Fruit fly (Drosophila melanogaster) whole organism, embryonic: Measurements from ENCODE around the gene CG31468.

Experiments
- Awh ChIP-seq: fragments of 200-800 bp; sonication (Bioruptor generic); IDR thresholded peaks from 2 replicates; pipeline ENCODE4, ENCODE4 v1.3.6; 2022; ENCODE audit warnings: missing biosample characterization, missing genetic modification characterization
- B-H1 ChIP-seq: fragments of 200-800 bp; sonication (Bioruptor generic); IDR thresholded peaks from 3 replicates; pipeline ENCODE4 v1.3.6; 2022; ENCODE audit warnings: missing biosample characterization, missing genetic modification characterization
- Blimp-1 ChIP-seq: fragments of 200-800 bp; sonication (Bioruptor generic); optimal IDR thresholded peaks from 3 replicates; lab custom pipeline; 2018; ENCODE audit warnings: missing biosample characterization, missing genetic modification characterization, mild to moderate bottlenecking, moderate library complexity, missing genetic modification reagents
- Bteb2 ChIP-seq: fragments of 200-800 bp; sonication (Bioruptor generic); optimal IDR thresholded peaks from 2 replicates; lab custom pipeline; 2016; ENCODE audit warnings: missing biosample characterization, missing genetic modification characterization
- CG10147 ChIP-seq: fragments of 200-800 bp; sonication (Bioruptor generic); optimal IDR thresholded peaks from 2 replicates; lab custom pipeline; 2019; ENCODE audit warnings: missing biosample characterization, mild to moderate bottlenecking, missing genetic modification characterization, moderate library complexity
- CG11696 ChIP-seq: fragments of 200-800 bp; sonication (Bioruptor generic); IDR thresholded peaks from 2 replicates; pipeline ENCODE4 v1.3.6; 2022; ENCODE audit warnings: missing biosample characterization, missing genetic modification characterization
- CG12942 ChIP-seq: fragments of 200-800 bp; sonication (Bioruptor generic); optimal IDR thresholded peaks from 3 replicates; lab custom pipeline; 2016; ENCODE audit warnings: missing biosample characterization, missing genetic modification characterization
- CG13775 ChIP-seq: fragments of 200-800 bp; sonication (Bioruptor generic); optimal IDR thresholded peaks from 3 replicates; lab custom pipeline; 2017; ENCODE audit warnings: missing biosample characterization, mild to moderate bottlenecking, missing genetic modification characterization
- CG14667 ChIP-seq: fragments of 200-800 bp; sonication (Bioruptor generic); IDR thresholded peaks from 2 replicates; pipeline ENCODE4 v1.3.6; 2022; ENCODE audit warnings: missing biosample characterization, missing genetic modification characterization
- CG14860 ChIP-seq: fragments of 200-800 bp; sonication (Bioruptor generic); IDR thresholded peaks from 3 replicates; pipeline ENCODE4 v1.3.6; 2022; ENCODE audit warnings: missing biosample characterization, missing genetic modification characterization; ENCODE audit not compliant: partially characterized antibody
- CG1603 ChIP-seq: fragments of 200-800 bp; sonication (Bioruptor generic); optimal IDR thresholded peaks from 2 replicates; lab custom pipeline; 2019; ENCODE audit warnings: missing biosample characterization, mild to moderate bottlenecking, missing genetic modification characterization, moderate library complexity
- CG16779 ChIP-seq: fragments of 200-800 bp; sonication (Bioruptor generic); IDR thresholded peaks from 2 replicates; pipeline ENCODE4 v1.3.6; 2022; ENCODE audit warnings: missing biosample characterization, missing genetic modification characterization
- CG17328 ChIP-seq: fragments of 200-800 bp; sonication (Bioruptor generic); IDR thresholded peaks from 2 replicates; pipeline ENCODE4 v1.3.6; 2022; ENCODE audit warnings: missing biosample characterization, missing genetic modification characterization
- CG17829 ChIP-seq: fragments of 200-800 bp; optimal IDR thresholded peaks from 2 replicates; lab custom pipeline; 2019; ENCODE audit warnings: missing biosample characterization, mild to moderate bottlenecking, missing genetic modification characterization, moderate library complexity
- CG17912 ChIP-seq: fragments of 200-800 bp; sonication (Bioruptor generic); optimal IDR thresholded peaks from 2 replicates; lab custom pipeline; 2018; ENCODE audit warnings: missing biosample characterization, mild to moderate bottlenecking, missing genetic modification characterization
- CG18262 ChIP-seq: fragments of 200-800 bp; optimal IDR thresholded peaks from 3 replicates; lab custom pipeline; 2019; ENCODE audit warnings: missing biosample characterization, mild to moderate bottlenecking, missing genetic modification characterization, moderate library complexity
- CG18599 ChIP-seq: fragments of 200-800 bp; sonication (Bioruptor generic); optimal IDR thresholded peaks from 3 replicates; lab custom pipeline; 2017; ENCODE audit warnings: missing biosample characterization, missing genetic modification characterization, mild to moderate bottlenecking, moderate library complexity, missing genetic modification reagents
- CG2199 ChIP-seq: fragments of 200-800 bp; sonication (Bioruptor generic); IDR thresholded peaks from 3 replicates; pipeline ENCODE4 v1.3.6; 2022; ENCODE audit warnings: missing biosample characterization, missing genetic modification characterization
- CG31365 ChIP-seq: fragments of 200-800 bp; sonication (Bioruptor generic); optimal IDR thresholded peaks from 2 replicates; lab custom pipeline; 2018; ENCODE audit warnings: missing biosample characterization, mild to moderate bottlenecking, missing genetic modification characterization
- CG31388 ChIP-seq: fragments of 200-800 bp; sonication (Bioruptor generic); optimal IDR thresholded peaks from 2 replicates; lab custom pipeline; 2016; ENCODE audit warnings: missing biosample characterization, missing genetic modification characterization
- CG32532 ChIP-seq: fragments of 200-800 bp; sonication (Bioruptor generic); IDR thresholded peaks from 2 replicates; pipeline ENCODE4 v1.3.6; 2022; ENCODE audit warnings: missing biosample characterization, missing genetic modification characterization
- CG34224 ChIP-seq: fragments of 200-800 bp; sonication (Bioruptor generic); IDR thresholded peaks from 3 replicates; pipeline ENCODE4 v1.3.6; 2022; ENCODE audit warnings: missing biosample characterization, missing genetic modification characterization; ENCODE audit not compliant: partially characterized antibody
- CG43689 ChIP-seq: fragments of 200-800 bp; sonication (Bioruptor generic); IDR thresholded peaks from 2 replicates; pipeline ENCODE4 v1.3.6; 2022; ENCODE audit warnings: missing biosample characterization, missing genetic modification characterization
- CG6175 ChIP-seq: fragments of 200-800 bp; sonication (Bioruptor generic); IDR thresholded peaks from 3 replicates; pipeline ENCODE4 v1.3.6; 2022; ENCODE audit warnings: missing biosample characterization, missing genetic modification characterization
- CG6272 ChIP-seq: fragments of 200-800 bp; sonication (Bioruptor generic); IDR thresholded peaks from 2 replicates; pipeline ENCODE4 v1.3.6; 2022; ENCODE audit warnings: missing biosample characterization, missing genetic modification characterization
- CG7556 ChIP-seq: fragments of 200-800 bp; sonication (Bioruptor generic); optimal IDR thresholded peaks from 2 replicates; lab custom pipeline; 2017; ENCODE audit warnings: missing biosample characterization, mild to moderate bottlenecking, missing genetic modification characterization
- CTCF ChIP-seq: fragments of 200-800 bp; sonication (Bioruptor generic); optimal IDR thresholded peaks from 2 replicates; lab custom pipeline; 2017; ENCODE audit warnings: missing biosample characterization, mild to moderate bottlenecking, missing genetic modification characterization, moderate library complexity
- Deaf1 ChIP-seq: fragments of 200-800 bp; optimal IDR thresholded peaks from 3 replicates; lab custom pipeline; 2019; ENCODE audit warnings: missing biosample characterization, mild to moderate bottlenecking, missing genetic modification characterization, moderate library complexity
- Ets97D ChIP-seq: fragments of 200-800 bp; sonication (Bioruptor generic); optimal IDR thresholded peaks from 3 replicates; lab custom pipeline; 2016; ENCODE audit warnings: missing biosample characterization, missing genetic modification characterization
- HLHmδ ChIP-seq: fragments of 200-800 bp; sonication (Bioruptor generic); optimal IDR thresholded peaks from 2 replicates; lab custom pipeline; 2018; ENCODE audit warnings: missing biosample characterization, mild to moderate bottlenecking, missing genetic modification characterization, moderate library complexity
- Hr78 ChIP-seq, 2 experiments: fragments of 200-800 bp in 1 of 2; fragments of >200 bp in 1 of 2; sonication (Bioruptor generic) in 1 of 2; optimal IDR thresholded peaks; 2 replicates each; lab custom pipeline; 2017 to 2019; ENCODE audit warnings: missing biosample characterization in 2 of 2, missing genetic modification characterization in 2 of 2, mild to moderate bottlenecking in 1 of 2, moderate library complexity in 1 of 2
- NC2α ChIP-seq: fragments of 200-800 bp; sonication (Bioruptor generic); optimal IDR thresholded peaks from 2 replicates; lab custom pipeline; 2016; ENCODE audit warnings: missing biosample characterization, missing genetic modification characterization
- NC2β ChIP-seq: fragments of 200-800 bp; sonication (Bioruptor generic); optimal IDR thresholded peaks from 2 replicates; lab custom pipeline; 2016; ENCODE audit warnings: missing biosample characterization, missing genetic modification characterization
- caup ChIP-seq: fragments of 200-800 bp; sonication (Bioruptor generic); optimal IDR thresholded peaks from 3 replicates; lab custom pipeline; 2017; ENCODE audit warnings: missing biosample characterization, mild to moderate bottlenecking, missing genetic modification characterization, moderate library complexity; ENCODE audit not compliant: severe bottlenecking
- corto ChIP-seq: fragments of 200-800 bp; sonication (Bioruptor generic); optimal IDR thresholded peaks from 2 replicates; lab custom pipeline; 2016; ENCODE audit warnings: missing biosample characterization, mild to moderate bottlenecking, missing genetic modification characterization, moderate library complexity
- dimm ChIP-seq: fragments of 200-800 bp; sonication (Bioruptor generic); IDR thresholded peaks from 2 replicates; pipeline ENCODE4 v1.3.6; 2022; ENCODE audit warnings: missing biosample characterization, missing genetic modification characterization
- disco-r ChIP-seq: fragments of 200-800 bp; sonication (Bioruptor generic); optimal IDR thresholded peaks from 2 replicates; lab custom pipeline; 2016; ENCODE audit warnings: missing biosample characterization, missing genetic modification characterization
- dysf ChIP-seq: fragments of 200-800 bp; sonication (Bioruptor generic); IDR thresholded peaks from 3 replicates; pipeline ENCODE4 v1.3.6; 2022; ENCODE audit warnings: missing biosample characterization, missing genetic modification characterization
- emc ChIP-seq: fragments of 200-800 bp; sonication (Bioruptor generic); optimal IDR thresholded peaks from 2 replicates; lab custom pipeline; 2016; ENCODE audit warnings: missing biosample characterization, missing genetic modification characterization
- fu2 ChIP-seq: fragments of 200-800 bp; sonication (Bioruptor generic); optimal IDR thresholded peaks from 2 replicates; lab custom pipeline; 2016; ENCODE audit warnings: missing biosample characterization, missing genetic modification characterization
- klu ChIP-seq: fragments of 200-800 bp; sonication (Bioruptor generic); IDR thresholded peaks from 2 replicates; pipeline ENCODE4 v1.3.6; 2022; ENCODE audit warnings: missing biosample characterization, missing genetic modification characterization
- odd ChIP-seq: fragments of 200-800 bp; sonication (Bioruptor generic); optimal IDR thresholded peaks from 2 replicates; lab custom pipeline; 2017; ENCODE audit warnings: missing biosample characterization, mild to moderate bottlenecking, missing genetic modification characterization
- phol ChIP-seq: fragments of 200-800 bp; sonication (Bioruptor generic); optimal IDR thresholded peaks from 3 replicates; lab custom pipeline; 2018; ENCODE audit warnings: missing biosample characterization, mild to moderate bottlenecking, missing genetic modification characterization, moderate library complexity
- pita ChIP-seq: fragments of 200-800 bp; sonication (Bioruptor generic); optimal IDR thresholded peaks from 2 replicates; lab custom pipeline; 2017; ENCODE audit warnings: missing biosample characterization, mild to moderate bottlenecking, missing genetic modification characterization
- pros ChIP-seq: fragments of 200-800 bp; sonication (Bioruptor generic); optimal IDR thresholded peaks from 3 replicates; lab custom pipeline; 2019; ENCODE audit warnings: missing biosample characterization, mild to moderate bottlenecking, missing genetic modification characterization, moderate library complexity
- pum ChIP-seq: fragments of 200-800 bp; sonication (Bioruptor generic); optimal IDR thresholded peaks from 2 replicates; lab custom pipeline; 2016; ENCODE audit warnings: missing biosample characterization, missing genetic modification characterization
- tap ChIP-seq: fragments of 200-800 bp; optimal IDR thresholded peaks from 3 replicates; lab custom pipeline; 2019; ENCODE audit warnings: missing biosample characterization, mild to moderate bottlenecking, missing genetic modification characterization, moderate library complexity
- unc-4 ChIP-seq: fragments of 200-800 bp; sonication (Bioruptor generic); IDR thresholded peaks from 2 replicates; pipeline ENCODE4 v1.3.6; 2022; ENCODE audit warnings: missing biosample characterization, missing genetic modification characterization; ENCODE audit not compliant: partially characterized antibody
- yki ChIP-seq: fragments of >200 bp; optimal IDR thresholded peaks from 3 replicates; lab custom pipeline; 2018
- zen2 ChIP-seq: fragments of 200-800 bp; sonication (Bioruptor generic); IDR thresholded peaks from 3 replicates; pipeline ENCODE4 v1.3.6; 2022; ENCODE audit warnings: missing biosample characterization, missing genetic modification characterization; ENCODE audit not compliant: partially characterized antibody

Gene CG31468

dm6 chr3R:23652525-23653108 is 47.5 kb downstream of the CG31468 start (continued):
- no peak for TF ChIP-seq zen2 (GFP tag; lab: Robert Waterston, UW)
- TF ChIP-seq unc-4 (GFP tag; lab: Robert Waterston, UW), result no peak
- no peak for TF ChIP-seq Hr78 (GFP tag; optimal IDR thresholded peaks at IDR 0.05; lab: Kevin White, UChicago)
- no peak for TF ChIP-seq CG17912 (GFP tag; lab: Kevin White, UChicago)
- peak; percentile 40 for TF ChIP-seq emc (GFP tag; lab: Kevin White, UChicago)
- TF ChIP-seq CG31388 (GFP tag; lab: Kevin White, UChicago), result no peak
- TF ChIP-seq CG6272, result no peak
- peak; percentile 78; the same call in 2 of the 3 replicates for TF ChIP-seq dysf (GFP tag; lab: Robert Waterston, UW)
- no peak for TF ChIP-seq tap
- TF ChIP-seq pita (GFP tag; lab: Kevin White, UChicago), result no peak
- no peak for TF ChIP-seq Ets97D
- TF ChIP-seq caup (GFP tag; lab: Kevin White, UChicago), result peak; percentile 93
- no peak for TF ChIP-seq Blimp-1 (GFP tag; lab: Kevin White, UChicago)
- TF ChIP-seq odd (GFP tag; lab: Kevin White, UChicago), result peak; percentile 66
- peak; percentile 68; the same call in 1 of the 2 replicates for TF ChIP-seq CG32532
- no peak for TF ChIP-seq corto
- no peak for TF ChIP-seq dimm
- TF ChIP-seq CG43689 (GFP tag; lab: Robert Waterston, UW), result peak; percentile 58; the same call in 1 of the 2 replicates
- peak; percentile 87 for TF ChIP-seq CG18599
- peak; percentile 51 for TF ChIP-seq CG12942 (GFP tag; lab: Kevin White, UChicago)
- no peak for TF ChIP-seq phol (tag; lab: Kevin White, UChicago)
- no peak for TF ChIP-seq pros (GFP tag; lab: Kevin White, UChicago)
- TF ChIP-seq CG13775 (GFP tag; lab: Kevin White, UChicago), result peak; percentile 48
- TF ChIP-seq klu (GFP tag; lab: Robert Waterston, UW), result no peak
- TF ChIP-seq Deaf1, result peak; percentile 13
- no peak for TF ChIP-seq CG16779 (GFP tag; lab: Robert Waterston, UW)
- peak; percentile 67; the same call in 2 of the 3 replicates for TF ChIP-seq CG6175 (GFP tag; lab: Robert Waterston, UW)
- peak; percentile 57 for TF ChIP-seq CG10147 (GFP tag; lab: Kevin White, UChicago)
- no peak for TF ChIP-seq yki (lab: Kevin White, UChicago)
- no peak for TF ChIP-seq HLHmδ (GFP tag; lab: Kevin White, UChicago)
- no peak for TF ChIP-seq CTCF (GFP tag; lab: Kevin White, UChicago)
- no peak for TF ChIP-seq CG17829
- peak; percentile 67 for TF ChIP-seq CG11696
- no peak for TF ChIP-seq pum (GFP tag; lab: Kevin White, UChicago)
- TF ChIP-seq NC2α (GFP tag; lab: Kevin White, UChicago), result no peak
- TF ChIP-seq fu2 (GFP tag; lab: Kevin White, UChicago), result peak; percentile 53
- 0 out of 2 replicates have a peak, but pooled peaks have one; percentile 21 for TF ChIP-seq Awh (GFP tag; lab: Robert Waterston, UW)
- no peak for TF ChIP-seq disco-r (GFP tag; lab: Kevin White, UChicago)
- TF ChIP-seq CG31365, result peak; percentile 16
- peak; percentile 20; the same call in 1 of the 3 replicates for TF ChIP-seq B-H1 (GFP tag; lab: Robert Waterston, UW)
- peak; percentile 38 for TF ChIP-seq CG1603 (tag; lab: Kevin White, UChicago)
- no peak for TF ChIP-seq CG2199 (GFP tag; lab: Robert Waterston, UW)
- TF ChIP-seq CG14860 (GFP tag; lab: Robert Waterston, UW), result no peak
- no peak for TF ChIP-seq NC2β (GFP tag; lab: Kevin White, UChicago)
- TF ChIP-seq CG18262 (tag; lab: Kevin White, UChicago), result no peak
- no peak for TF ChIP-seq CG17328 (GFP tag; lab: Robert Waterston, UW)
- TF ChIP-seq CG34224, result no peak
- TF ChIP-seq CG7556, result peak; percentile 54
- TF ChIP-seq Bteb2 (GFP tag; lab: Kevin White, UChicago), result peak; percentile 63
- TF ChIP-seq CG14667 (GFP tag; lab: Robert Waterston, UW), result peak; percentile 13; the same call in 1 of the 2 replicates
